Worm (Caenorhabditis elegans) whole organism, L2 larva: ENCODE results near the gene F53C11.5.

ENCODE experiments used
- C34F6.9 ChIP-seq: fragments of 150-350 bp; optimal IDR thresholded peaks from 2 replicates; lab custom pipeline; 2014; ENCODE audit warnings: missing biosample characterization, missing genetic modification characterization
- F13H6.1 ChIP-seq: sonication (generic microtip); optimal IDR thresholded peaks from 2 replicates; lab custom pipeline; 2016; ENCODE audit warnings: missing genetic modification characterization, missing compliant biosample characterization
- Y55F3AM.14 ChIP-seq: fragments of 200-800 bp; sonication (Bioruptor generic); optimal IDR thresholded peaks from 2 replicates; lab custom pipeline; 2018; ENCODE audit warnings: mild to moderate bottlenecking, missing genetic modification characterization, missing compliant biosample characterization
- ZK546.5 ChIP-seq: sonication (generic microtip); optimal IDR thresholded peaks from 2 replicates; lab custom pipeline; 2017; ENCODE audit warnings: missing biosample characterization, missing genetic modification characterization
- alr-1 ChIP-seq: fragments of 150-350 bp; optimal IDR thresholded peaks from 2 replicates; lab custom pipeline; 2014; ENCODE audit warnings: missing biosample characterization, missing genetic modification characterization
- blmp-1 ChIP-seq: sonication (generic microtip); optimal IDR thresholded peaks from 2 replicates; lab custom pipeline; 2017; ENCODE audit warnings: missing genetic modification characterization, mild to moderate bottlenecking, missing compliant biosample characterization, antibody characterized with exemption, moderate library complexity; ENCODE audit not compliant: insufficient read depth
- ceh-16 ChIP-seq: fragments of 150-350 bp; optimal IDR thresholded peaks from 2 replicates; lab custom pipeline; 2014; ENCODE audit warnings: missing biosample characterization, missing genetic modification characterization
- dmd-4 ChIP-seq: sonication (generic microtip); optimal IDR thresholded peaks from 2 replicates; lab custom pipeline; 2017; ENCODE audit warnings: missing biosample characterization, missing genetic modification characterization
- egl-27 ChIP-seq: sonication (generic microtip); optimal IDR thresholded peaks from 3 replicates; lab custom pipeline; 2017; ENCODE audit warnings: missing biosample characterization, missing genetic modification reagents, missing genetic modification characterization
- elt-3 ChIP-seq: sonication (generic microtip); optimal IDR thresholded peaks from 2 replicates; lab custom pipeline; 2017; ENCODE audit warnings: missing biosample characterization, missing genetic modification characterization
- fos-1 ChIP-seq: fragments of 150-350 bp; optimal IDR thresholded peaks from 2 replicates; lab custom pipeline; 2014; ENCODE audit warnings: missing biosample characterization, missing genetic modification characterization
- gmeb-1 ChIP-seq: fragments of 150-350 bp; optimal IDR thresholded peaks from 2 replicates; lab custom pipeline; 2014; ENCODE audit warnings: missing biosample characterization, missing genetic modification characterization
- lin-11 ChIP-seq: fragments of 150-350 bp; sonication (generic microtip); optimal IDR thresholded peaks from 2 replicates; lab custom pipeline; 2014; ENCODE audit warnings: missing biosample characterization, missing genetic modification characterization, inconsistent platforms, mixed read lengths
- lin-13 ChIP-seq: fragments of 150-350 bp; optimal IDR thresholded peaks from 2 replicates; lab custom pipeline; 2014; ENCODE audit warnings: missing biosample characterization, missing genetic modification reagents, missing genetic modification characterization
- lin-39 ChIP-seq: fragments of 150-350 bp; optimal IDR thresholded peaks from 2 replicates; lab custom pipeline; 2014; ENCODE audit warnings: missing biosample characterization, missing genetic modification reagents, missing genetic modification characterization
- mab-5 ChIP-seq: fragments of 150-350 bp; optimal IDR thresholded peaks from 2 replicates; lab custom pipeline; 2014; ENCODE audit warnings: missing biosample characterization, missing genetic modification characterization
- mdl-1 ChIP-seq, 2 experiments: fragments of 150-350 bp in 1 of 2; sonication (generic microtip) in 1 of 2; optimal IDR thresholded peaks; 2 replicates each; lab custom pipeline; 2017; ENCODE audit warnings: missing biosample characterization in 2 of 2, missing genetic modification characterization in 2 of 2
- nhr-10 ChIP-seq: sonication (generic microtip); optimal IDR thresholded peaks from 2 replicates; lab custom pipeline; 2017; ENCODE audit warnings: missing biosample characterization, missing genetic modification characterization
- nhr-11 ChIP-seq: fragments of 150-350 bp; optimal IDR thresholded peaks from 2 replicates; lab custom pipeline; 2014; ENCODE audit warnings: missing biosample characterization, missing genetic modification characterization
- nhr-12 ChIP-seq: fragments of 150-350 bp; optimal IDR thresholded peaks from 2 replicates; lab custom pipeline; 2014; ENCODE audit warnings: missing biosample characterization, missing genetic modification characterization
- nhr-129 ChIP-seq: fragments of 150-350 bp; optimal IDR thresholded peaks from 2 replicates; lab custom pipeline; 2014; ENCODE audit warnings: missing biosample characterization, missing genetic modification characterization
- nhr-21 ChIP-seq: fragments of 150-350 bp; optimal IDR thresholded peaks from 2 replicates; lab custom pipeline; 2014; ENCODE audit warnings: missing biosample characterization, missing genetic modification characterization
- nhr-23 ChIP-seq: fragments of 150-350 bp; optimal IDR thresholded peaks from 2 replicates; lab custom pipeline; 2014; ENCODE audit warnings: missing biosample characterization, missing genetic modification reagents, missing genetic modification characterization
- nhr-237 ChIP-seq: fragments of 150-350 bp; optimal IDR thresholded peaks from 2 replicates; lab custom pipeline; 2014; ENCODE audit warnings: missing biosample characterization, missing genetic modification characterization
- nhr-6 ChIP-seq: fragments of 150-350 bp; optimal IDR thresholded peaks from 2 replicates; lab custom pipeline; 2014; ENCODE audit warnings: missing biosample characterization, missing genetic modification characterization
- peb-1 ChIP-seq: fragments of 150-350 bp; optimal IDR thresholded peaks from 2 replicates; lab custom pipeline; 2014; ENCODE audit warnings: missing biosample characterization, missing genetic modification characterization
- sem-4 ChIP-seq: fragments of 150-350 bp; optimal IDR thresholded peaks from 2 replicates; lab custom pipeline; 2014; ENCODE audit warnings: missing biosample characterization, missing genetic modification reagents, missing genetic modification characterization
- skn-1 ChIP-seq: sonication (generic microtip); optimal IDR thresholded peaks from 2 replicates; lab custom pipeline; 2017; ENCODE audit warnings: missing biosample characterization, missing genetic modification characterization
- sma-3 ChIP-seq: sonication (generic microtip); optimal IDR thresholded peaks from 2 replicates; lab custom pipeline; 2016; ENCODE audit warnings: missing genetic modification reagents, missing genetic modification characterization, missing compliant biosample characterization
- snpc-4 ChIP-seq: fragments of 150-350 bp; optimal IDR thresholded peaks from 2 replicates; lab custom pipeline; 2014; ENCODE audit warnings: missing biosample characterization, missing genetic modification characterization
- unc-39 ChIP-seq: fragments of 150-350 bp; optimal IDR thresholded peaks from 2 replicates; lab custom pipeline; 2014; ENCODE audit warnings: missing biosample characterization, missing genetic modification characterization
- unc-55 ChIP-seq: fragments of 150-350 bp; sonication (generic microtip); optimal IDR thresholded peaks from 3 replicates; lab custom pipeline; 2014; ENCODE audit warnings: missing biosample characterization, missing genetic modification reagents, missing genetic modification characterization
- unc-62 ChIP-seq: fragments of 150-350 bp; optimal IDR thresholded peaks from 2 replicates; lab custom pipeline; 2014; ENCODE audit warnings: missing biosample characterization, missing genetic modification reagents, missing genetic modification characterization
- ztf-1 ChIP-seq: fragments of 200-800 bp; sonication (Bioruptor generic); conservative IDR thresholded peaks from 2 replicates; pipeline ENCODE4 v1.3.6; 2022; ENCODE audit warnings: missing genetic modification characterization, missing compliant biosample characterization

Gene F53C11.5

ce11 chrV:13839433-13839832, 52.1 kb downstream of the F53C11.5 start, which contains the start of gene F55B12.10:
TSS of gene F55B12.10 (plus strand) at chrV:13839733.
- TF ChIP-seq nhr-11 = no peak
- no peak for TF ChIP-seq nhr-12 (tag; lab: Kevin White, UChicago)
- TF ChIP-seq egl-27 (tag; lab: Kevin White, UChicago) = no peak
- TF ChIP-seq F13H6.1 (tag; lab: Kevin White, UChicago) = no peak
- TF ChIP-seq unc-39 (tag; lab: Kevin White, UChicago) = no peak
- TF ChIP-seq Y55F3AM.14 = no peak
- no peak for TF ChIP-seq skn-1 (tag; lab: Kevin White, UChicago)
- TF ChIP-seq unc-62 (GFP tag; lab: Kevin White, UChicago) = no peak
- TF ChIP-seq gmeb-1 = no peak
- no peak for TF ChIP-seq fos-1
- no peak for TF ChIP-seq nhr-129 (tag; lab: Kevin White, UChicago)
- TF ChIP-seq peb-1 (tag; lab: Kevin White, UChicago) = no peak
- TF ChIP-seq lin-13 (GFP tag; lab: Kevin White, UChicago) = no peak
- no peak for TF ChIP-seq nhr-237 (tag; lab: Kevin White, UChicago)
- no peak for TF ChIP-seq sem-4 (tag; lab: Kevin White, UChicago)

ce11 chrV:13840909-13841308, 53.6 kb downstream of the F53C11.5 start, which contains the start of gene srx-17:
TSS of gene srx-17 (plus strand) at chrV:13841209.
- TF ChIP-seq nhr-10 (tag; lab: Kevin White, UChicago) (no peak), nhr-21 (tag; lab: Kevin White, UChicago) (no peak), ztf-1 (GFP tag; lab: Robert Waterston, UW) (no peak), peb-1 (tag; lab: Kevin White, UChicago) (no peak), lin-11 (tag; lab: Kevin White, UChicago) (no peak), skn-1 (tag; lab: Kevin White, UChicago) (no peak), nhr-23 (tag; lab: Kevin White, UChicago) (no peak), blmp-1 (tag; lab: Kevin White, UChicago) (no peak), nhr-129 (tag; lab: Kevin White, UChicago) (no peak), lin-39 (tag; lab: Kevin White, UChicago) (no peak), elt-3 (tag; lab: Kevin White, UChicago) (no peak), nhr-6 (tag; lab: Kevin White, UChicago) (no peak)

ce11 chrV:13843147-13843546, 55.8 kb downstream of the F53C11.5 start, which contains the start of gene srx-130:
TSS of gene srx-130 (plus strand) at chrV:13843447.
- TF ChIP-seq nhr-10 (tag; lab: Kevin White, UChicago) (no peak), mdl-1 (tag; optimal IDR thresholded peaks at IDR 0.05; lab: Kevin White, UChicago) (no peak), Y55F3AM.14 (no peak), snpc-4 (tag; lab: Kevin White, UChicago) (no peak), unc-55 (GFP tag; lab: Kevin White, UChicago) (no peak), lin-13 (GFP tag; lab: Kevin White, UChicago) (no peak), alr-1 (tag; lab: Kevin White, UChicago) (no peak), fos-1 (no peak), dmd-4 (tag; lab: Kevin White, UChicago) (no peak), egl-27 (tag; lab: Kevin White, UChicago) (no peak), sma-3 (GFP tag; lab: Kevin White, UChicago) (no peak), C34F6.9 (tag; lab: Kevin White, UChicago) (no peak), nhr-21 (tag; lab: Kevin White, UChicago) (no peak)
- TF ChIP-seq, all 48 proteins: peak for 0

- TF ChIP-seq nhr-129 (tag; lab: Kevin White, UChicago) = no peak
- no peak for TF ChIP-seq fos-1
- no peak for TF ChIP-seq nhr-11
- TF ChIP-seq elt-3 (tag; lab: Kevin White, UChicago) = no peak
- no peak for TF ChIP-seq nhr-12 (tag; lab: Kevin White, UChicago)
- TF ChIP-seq ceh-16 (tag; lab: Kevin White, UChicago) = no peak
- no peak for TF ChIP-seq nhr-23 (tag; lab: Kevin White, UChicago)
- no peak for TF ChIP-seq mab-5 (tag; lab: Kevin White, UChicago)
- TF ChIP-seq lin-13 (GFP tag; lab: Kevin White, UChicago) = no peak
- TF ChIP-seq ZK546.5 = no peak
- TF ChIP-seq nhr-21 (tag; lab: Kevin White, UChicago) = no peak
- no peak for TF ChIP-seq snpc-4 (tag; lab: Kevin White, UChicago)
- no peak for TF ChIP-seq lin-39 (tag; lab: Kevin White, UChicago)
- TF ChIP-seq, all 48 proteins: peak for 0
These were observed 57.8 kb downstream of the F53C11.5 start, which contains the start of gene srx-131 for ce11 chrV:13845136-13845535. TSS of gene srx-131 (plus strand) at chrV:13845436.
